Fruit fly (Drosophila melanogaster) Kc167 (cell line): ENCODE measurements around the gene CG17560.

Experiments used
- h ChIP-seq: fragments of >200 bp; optimal IDR thresholded peaks from 3 replicates; lab custom pipeline; 2018; ENCODE audit warnings: missing external identifiers
- insv ChIP-seq: fragments of >200 bp; optimal IDR thresholded peaks from 3 replicates; lab custom pipeline; 2018; ENCODE audit warnings: missing external identifiers
- psq ChIP-seq: fragments of >200 bp; optimal IDR thresholded peaks from 2 replicates; lab custom pipeline; 2017; ENCODE audit warnings: missing external identifiers
- ttk ChIP-seq: sonication (Bioruptor generic); optimal IDR thresholded peaks from 2 replicates; lab custom pipeline; 2017; ENCODE audit warnings: missing external identifiers

dm6 chr3R:16570484-16570883 is 47.3 kb upstream of the CG17560 start:
- no peak for TF ChIP-seq h (lab: Kevin White, UChicago)
- TF ChIP-seq ttk: no peak
- TF ChIP-seq psq (lab: Kevin White, UChicago): no peak
- no peak for TF ChIP-seq insv (lab: Kevin White, UChicago)
